Worm (Caenorhabditis elegans) whole organism, early embryonic: Measurements from ENCODE around the gene C54D10.5.

Experiments used
- B0310.2 ChIP-seq: sonication (generic microtip); optimal IDR thresholded peaks from 2 replicates; lab custom pipeline; 2016; ENCODE audit warnings: mild to moderate bottlenecking, missing genetic modification characterization, missing compliant biosample characterization
- F13C5.2 ChIP-seq: sonication (generic microtip); optimal IDR thresholded peaks from 2 replicates; lab custom pipeline; 2017; ENCODE audit warnings: mild to moderate bottlenecking, missing genetic modification characterization, inconsistent platforms, missing compliant biosample characterization
- aly-1 ChIP-seq: sonication (generic microtip); optimal IDR thresholded peaks from 2 replicates; lab custom pipeline; 2016; ENCODE audit warnings: missing genetic modification characterization, missing compliant biosample characterization
- ama-1 ChIP-seq: fragments of 150-350 bp; optimal IDR thresholded peaks from 2 replicates; lab custom pipeline; 2014
- ceh-36 ChIP-seq: sonication (generic microtip); optimal IDR thresholded peaks from 2 replicates; lab custom pipeline; 2016; ENCODE audit warnings: missing genetic modification characterization, inconsistent platforms, missing compliant biosample characterization
- flt-1 ChIP-seq: fragments of 200-800 bp; sonication (Bioruptor generic); IDR thresholded peaks from 2 replicates; pipeline ENCODE4 v1.3.6; 2022; ENCODE audit warnings: missing genetic modification characterization, missing compliant biosample characterization
- hmbx-1 ChIP-seq: sonication (generic microtip); optimal IDR thresholded peaks from 2 replicates; lab custom pipeline; 2016; ENCODE audit warnings: mild to moderate bottlenecking, missing genetic modification characterization, missing compliant biosample characterization
- hmg-4 ChIP-seq: fragments of 200-800 bp; sonication (Bioruptor generic); optimal IDR thresholded peaks from 2 replicates; lab custom pipeline; 2018; ENCODE audit warnings: mild to moderate bottlenecking, missing genetic modification characterization, missing compliant biosample characterization
- pes-1 ChIP-seq: fragments of 200-800 bp; sonication (Bioruptor generic); IDR thresholded peaks from 2 replicates; pipeline ENCODE4 v1.3.6; 2022; ENCODE audit warnings: missing genetic modification reagents, missing genetic modification characterization, missing compliant biosample characterization
- sea-1 ChIP-seq: fragments of 200-800 bp; sonication (Bioruptor generic); conservative IDR thresholded peaks from 2 replicates; pipeline ENCODE4 v1.3.6; 2022; ENCODE audit warnings: missing genetic modification characterization, missing compliant biosample characterization
- tbx-11 ChIP-seq: fragments of 200-800 bp; sonication (Bioruptor generic); IDR thresholded peaks from 2 replicates; pipeline ENCODE4 v1.3.6; 2022; ENCODE audit warnings: missing genetic modification characterization, missing compliant biosample characterization
- tbx-37 ChIP-seq: fragments of 200-800 bp; sonication (Bioruptor generic); conservative IDR thresholded peaks from 2 replicates; pipeline ENCODE4 v1.3.6; 2022; ENCODE audit warnings: missing genetic modification reagents, missing genetic modification characterization, missing compliant biosample characterization

DNA sequence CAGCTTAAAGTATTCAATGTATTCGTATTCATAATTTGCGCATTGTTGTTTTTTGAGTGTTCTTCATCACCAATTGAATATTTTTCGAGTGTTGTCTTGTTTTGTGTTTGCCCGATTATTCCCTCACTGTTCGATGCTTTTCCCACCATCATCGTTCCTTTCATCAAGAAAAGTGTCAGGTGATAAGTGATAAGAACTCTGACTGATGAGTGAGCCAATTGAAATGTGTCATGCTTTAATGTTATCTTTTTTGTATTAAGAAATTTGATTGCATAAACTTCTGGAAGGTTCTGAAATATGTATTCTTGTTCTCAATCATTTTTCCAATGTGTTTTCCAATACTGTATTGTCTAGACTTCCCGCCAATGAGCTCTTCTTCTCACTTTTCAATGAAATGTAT, 46.2 kb downstream of the C54D10.5 start:
- no peak for TF ChIP-seq ama-1
- TF ChIP-seq pes-1: no peak
- no peak for TF ChIP-seq tbx-11
- no peak for TF ChIP-seq hmg-4 (GFP tag; lab: Kevin White, UChicago)
- no peak for TF ChIP-seq B0310.2 (tag; lab: Kevin White, UChicago)
- no peak for TF ChIP-seq F13C5.2 (tag; lab: Kevin White, UChicago)
- TF ChIP-seq aly-1 (tag; lab: Kevin White, UChicago): no peak
- no peak for TF ChIP-seq flt-1 (GFP tag; lab: Robert Waterston, UW)
- no peak for TF ChIP-seq hmbx-1 (tag; lab: Kevin White, UChicago)
- TF ChIP-seq sea-1 (GFP tag; lab: Robert Waterston, UW): no peak
- no peak for TF ChIP-seq ceh-36
- TF ChIP-seq tbx-37 (GFP tag; lab: Robert Waterston, UW): no peak
